Worm (Caenorhabditis elegans) whole organism, young adult: ENCODE data around the gene unc-7.

ENCODE experiments used
- B0035.1 ChIP-seq: sonication (generic microtip); optimal IDR thresholded peaks from 2 replicates; lab custom pipeline; 2016; ENCODE audit warnings: missing genetic modification characterization, mild to moderate bottlenecking, missing compliant biosample characterization, missing genotype, missing genetic modification reagents
- F37B4.10 ChIP-seq: fragments of 200-800 bp; sonication (Bioruptor generic); IDR thresholded peaks from 2 replicates; pipeline ENCODE4 v1.3.6; 2022; ENCODE audit warnings: missing genetic modification characterization, missing compliant biosample characterization
- F52B5.7 ChIP-seq: sonication (generic microtip); optimal IDR thresholded peaks from 2 replicates; lab custom pipeline; 2016; ENCODE audit warnings: mild to moderate bottlenecking, missing genetic modification characterization, missing compliant biosample characterization
- K12H6.12 ChIP-seq: fragments of 200-800 bp; sonication (Bioruptor generic); optimal IDR thresholded peaks from 2 replicates; lab custom pipeline; 2018; ENCODE audit warnings: mild to moderate bottlenecking, missing genetic modification characterization, missing compliant biosample characterization
- Y53G8AR.9 ChIP-seq: fragments of 200-800 bp; sonication (Bioruptor generic); conservative IDR thresholded peaks from 2 replicates; pipeline ENCODE4 v1.3.6; 2022; ENCODE audit warnings: missing genetic modification reagents, missing genetic modification characterization, missing compliant biosample characterization
- Y95B8A.8 ChIP-seq: fragments of 200-800 bp; sonication (Bioruptor generic); IDR thresholded peaks from 2 replicates; pipeline ENCODE4 v1.3.6; 2022; ENCODE audit warnings: missing genetic modification reagents, missing genetic modification characterization, missing compliant biosample characterization
- ama-1 ChIP-seq, 3 experiments: fragments of 150-350 bp in 1 of 3; sonication (generic microtip) in 2 of 3; optimal IDR thresholded peaks; 2 replicates each; lab custom pipeline; 2014 to 2018; ENCODE audit warnings: missing biosample characterization in 2 of 3, missing genetic modification characterization in 2 of 3, missing genetic modification reagents in 2 of 3
- athp-1 ChIP-seq: sonication (generic microtip); optimal IDR thresholded peaks from 2 replicates; lab custom pipeline; 2017; ENCODE audit warnings: mild to moderate bottlenecking, missing genetic modification characterization, missing compliant biosample characterization
- cebp-2 ChIP-seq: fragments of 200-800 bp; sonication (Bioruptor generic); IDR thresholded peaks from 2 replicates; pipeline ENCODE4 v1.3.6; 2022; ENCODE audit warnings: missing genetic modification characterization, missing compliant biosample characterization
- ceh-58 ChIP-seq: fragments of 200-800 bp; sonication (Bioruptor generic); IDR thresholded peaks from 2 replicates; pipeline ENCODE4 v1.3.6; 2022; ENCODE audit warnings: missing genetic modification characterization, missing compliant biosample characterization
- dpl-1 ChIP-seq: fragments of 150-350 bp; optimal IDR thresholded peaks from 2 replicates; lab custom pipeline; 2014; ENCODE audit warnings: missing biosample characterization, missing genetic modification reagents, missing genetic modification characterization
- efl-1 ChIP-seq: fragments of 150-350 bp; optimal IDR thresholded peaks from 2 replicates; lab custom pipeline; 2014; ENCODE audit warnings: missing biosample characterization, missing genetic modification reagents, missing genetic modification characterization
- egl-44 ChIP-seq: fragments of 200-800 bp; sonication (Bioruptor generic); IDR thresholded peaks from 2 replicates; pipeline ENCODE4 v1.3.6; 2022; ENCODE audit warnings: missing genetic modification reagents, missing genetic modification characterization, missing compliant biosample characterization
- gei-17 ChIP-seq: fragments of 200-800 bp; sonication (Bioruptor generic); optimal IDR thresholded peaks from 2 replicates; lab custom pipeline; 2018; ENCODE audit warnings: mild to moderate bottlenecking, missing genetic modification characterization, missing compliant biosample characterization
- hlh-26 ChIP-seq: fragments of 200-800 bp; sonication (Bioruptor generic); conservative IDR thresholded peaks from 2 replicates; pipeline ENCODE4 v1.3.6; 2022; ENCODE audit warnings: missing genetic modification reagents, missing genetic modification characterization, missing compliant biosample characterization
- hmg-20 ChIP-seq: fragments of 200-800 bp; sonication (Bioruptor generic); IDR thresholded peaks from 2 replicates; pipeline ENCODE4 v1.3.6; 2022; ENCODE audit warnings: missing genetic modification reagents, missing genetic modification characterization, missing compliant biosample characterization
- lin-35 ChIP-seq, 3 experiments: fragments of 150-350 bp in 2 of 3; sonication (generic microtip) in 1 of 3; optimal IDR thresholded peaks; 2 replicates each; lab custom pipeline; 2014 to 2018; ENCODE audit warnings: missing biosample characterization in 3 of 3, missing genetic modification characterization in 3 of 3, missing genetic modification reagents in 3 of 3
- lin-40 ChIP-seq: sonication (generic microtip); optimal IDR thresholded peaks from 2 replicates; lab custom pipeline; 2016; ENCODE audit warnings: missing genetic modification characterization, mild to moderate bottlenecking, missing compliant biosample characterization, missing genotype, missing genetic modification reagents
- madf-10 ChIP-seq: sonication (generic microtip); optimal IDR thresholded peaks from 2 replicates; lab custom pipeline; 2016; ENCODE audit warnings: mild to moderate bottlenecking, missing genetic modification characterization, missing compliant biosample characterization
- madf-6 ChIP-seq: fragments of 200-800 bp; sonication (Bioruptor generic); IDR thresholded peaks from 2 replicates; pipeline ENCODE4 v1.3.6; 2022; ENCODE audit warnings: missing genetic modification reagents, missing genetic modification characterization, missing compliant biosample characterization
- mcd-1 ChIP-seq: fragments of 200-800 bp; sonication (Bioruptor generic); IDR thresholded peaks from 2 replicates; pipeline ENCODE4 v1.3.6; 2022; ENCODE audit warnings: missing genetic modification reagents, missing genetic modification characterization, missing compliant biosample characterization
- mxl-1 ChIP-seq: sonication (generic microtip); optimal IDR thresholded peaks from 2 replicates; lab custom pipeline; 2016; ENCODE audit warnings: missing genetic modification characterization, missing compliant biosample characterization
- rpc-1 ChIP-seq, 2 experiments: fragments of 150-350 bp in 1 of 2; sonication (generic microtip) in 1 of 2; optimal IDR thresholded peaks; 2 replicates each; lab custom pipeline; 2014 to 2018; ENCODE audit warnings: missing biosample characterization in 1 of 2, missing genetic modification characterization in 1 of 2, missing genetic modification reagents in 1 of 2, missing genotype in 1 of 2
- sdz-38 ChIP-seq: sonication (generic microtip); optimal IDR thresholded peaks from 2 replicates; lab custom pipeline; 2016; ENCODE audit warnings: missing genotype, missing genetic modification characterization, missing compliant biosample characterization
- snpc-4 ChIP-seq, 5 experiments: fragments of 150-350 bp in 1 of 5; sonication (generic microtip) in 4 of 5; optimal IDR thresholded peaks; 2 replicates each; lab custom pipeline; 2014 to 2018; ENCODE audit warnings: missing genetic modification characterization in 5 of 5, missing biosample characterization in 3 of 5, antibody characterized with exemption in 2 of 5, mild to moderate bottlenecking in 2 of 5, missing compliant biosample characterization in 2 of 5, missing genotype in 2 of 5, moderate library complexity in 2 of 5, missing genetic modification reagents in 1 of 5
- tbp1 ChIP-seq: fragments of 200-800 bp; sonication (Bioruptor generic); optimal IDR thresholded peaks from 2 replicates; lab custom pipeline; 2018; ENCODE audit warnings: mild to moderate bottlenecking, missing genetic modification characterization, missing compliant biosample characterization
- tlf-1 ChIP-seq: fragments of 200-800 bp; sonication (Bioruptor generic); optimal IDR thresholded peaks from 2 replicates; lab custom pipeline; 2018; ENCODE audit warnings: mild to moderate bottlenecking, missing genetic modification characterization, missing compliant biosample characterization
- zfh-2 ChIP-seq: fragments of 200-800 bp; sonication (Bioruptor generic); conservative IDR thresholded peaks from 2 replicates; pipeline ENCODE4 v1.3.6; 2022; ENCODE audit warnings: missing genetic modification reagents, missing genetic modification characterization, missing compliant biosample characterization
- zim-3 ChIP-seq: sonication (generic microtip); optimal IDR thresholded peaks from 2 replicates; lab custom pipeline; 2017; ENCODE audit warnings: mild to moderate bottlenecking, missing genetic modification characterization, moderate library complexity, missing compliant biosample characterization
- ztf-25 ChIP-seq: fragments of 200-800 bp; sonication (Bioruptor generic); IDR thresholded peaks from 2 replicates; pipeline ENCODE4 v1.3.6; 2022; ENCODE audit warnings: missing genetic modification reagents, missing genetic modification characterization, missing compliant biosample characterization

Gene unc-7

DNA sequence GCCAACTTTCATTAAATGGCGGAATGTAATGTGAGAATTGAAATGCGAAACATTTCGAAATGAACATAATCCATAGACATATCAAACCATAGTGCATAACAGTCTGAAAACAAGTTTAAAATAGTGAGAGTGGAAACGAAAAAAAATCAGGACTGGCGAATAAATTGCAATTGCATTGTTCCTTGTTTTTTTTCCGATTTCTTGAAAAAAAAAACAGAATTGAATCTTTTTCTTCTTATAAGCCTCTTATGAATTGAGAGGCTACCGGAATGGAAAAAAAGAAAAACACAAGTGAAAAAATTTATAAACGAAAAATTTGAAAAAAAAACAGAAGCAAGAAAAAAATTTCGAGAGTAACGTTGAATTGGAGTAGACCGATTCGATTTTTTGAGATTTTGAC, 31.0 kb downstream of the unc-7 start, which contains the start of gene R07D5.2:
Gene R07D5.2 (minus strand): TSS at position 101 of the 400 bp plus-strand sequence.
- TF ChIP-seq K12H6.12 (tag; lab: Kevin White, UChicago) (no peak), lin-40 (tag; lab: Kevin White, UChicago) (no peak), Y53G8AR.9 (GFP tag; lab: Robert Waterston, UW) (no peak), gei-17 (GFP tag; lab: Kevin White, UChicago) (no peak), dpl-1 (GFP tag; lab: Kevin White, UChicago) (no peak), hmg-20 (GFP tag; lab: Robert Waterston, UW) (no peak), F37B4.10 (GFP tag; lab: Robert Waterston, UW) (no peak), mcd-1 (GFP tag; lab: Robert Waterston, UW) (no peak), cebp-2 (GFP tag; lab: Robert Waterston, UW) (no peak), rpc-1 (optimal IDR thresholded peaks at IDR 0.05; lab: Kevin White, UChicago) (no peak), rpc-1 (tag; optimal IDR thresholded peaks at IDR 0.05; lab: Kevin White, UChicago) (no peak), tlf-1 (GFP tag; lab: Kevin White, UChicago) (no peak), Y95B8A.8 (GFP tag; lab: Robert Waterston, UW) (no peak), athp-1 (no peak), hlh-26 (GFP tag; lab: Robert Waterston, UW) (no peak), ama-1 (optimal IDR thresholded peaks at IDR 0.05; lab: Kevin White, UChicago) (no peak), ama-1 (GFP tag; optimal IDR thresholded peaks at IDR 0.05; lab: Kevin White, UChicago) (no peak), efl-1 (no peak), mxl-1 (tag; lab: Kevin White, UChicago) (no peak), madf-6 (no peak), sdz-38 (no peak)

ce11 chrX:15115748-15116147, 31.8 kb downstream of the unc-7 start:
- TF ChIP-seq tbp1 (GFP tag; lab: Kevin White, UChicago) (no peak), snpc-4 (GFP tag; optimal IDR thresholded peaks at IDR 0.05; lab: Kevin White, UChicago) (no peak), snpc-4 (tag; optimal IDR thresholded peaks at IDR 0.05; lab: Kevin White, UChicago) (no peak), B0035.1 (tag; lab: Kevin White, UChicago) (no peak), zim-3 (tag; lab: Kevin White, UChicago) (no peak), madf-10 (tag; lab: Kevin White, UChicago) (no peak), egl-44 (no peak), F52B5.7 (tag; lab: Kevin White, UChicago) (no peak)

- TF ChIP-seq ceh-58 (GFP tag; lab: Robert Waterston, UW) (0 out of 2 replicates have a peak, but pooled peaks have one; percentile 41), snpc-4 (GFP tag; optimal IDR thresholded peaks at IDR 0.05; lab: Kevin White, UChicago) (no peak), snpc-4 (tag; optimal IDR thresholded peaks at IDR 0.05; lab: Kevin White, UChicago) (peak in 2 of 4 experiments; percentile 34 to 71), ztf-25 (GFP tag; lab: Robert Waterston, UW) (0 out of 2 replicates have a peak, but pooled peaks have one; percentile 32), K12H6.12 (tag; lab: Kevin White, UChicago) (no peak)
These were observed 35.4 kb downstream of the unc-7 start for ce11 chrX:15112172-15112571.

DNA sequence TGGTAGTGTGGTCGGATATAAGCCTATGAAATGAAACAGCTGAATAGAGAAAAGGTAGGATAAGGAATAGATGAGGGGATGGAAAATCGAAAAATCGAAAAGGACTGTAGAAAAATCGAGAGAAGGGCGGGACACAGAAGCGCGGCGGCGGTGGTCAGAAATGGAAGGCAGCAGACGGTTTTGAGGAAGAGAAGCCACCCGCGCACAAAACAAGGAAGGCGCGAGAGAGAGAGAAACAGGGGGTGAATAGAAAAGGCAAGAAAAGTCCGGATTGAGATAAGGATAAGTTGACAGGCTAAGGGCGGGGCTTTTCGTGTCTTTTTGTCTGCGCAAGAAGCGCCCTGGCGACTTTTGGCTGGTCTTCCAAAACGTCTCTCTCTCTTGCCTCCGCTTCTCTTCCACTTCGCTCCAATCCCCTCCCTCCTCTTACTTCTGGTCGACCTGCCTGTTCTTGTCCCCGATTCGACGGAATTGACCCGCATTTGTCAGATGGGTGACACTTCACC, 39.7 kb downstream of the unc-7 start, which contains the start of gene mlt-9:
Gene mlt-9 (minus strand): TSS at position 51 of the 506 bp plus-strand sequence.
- TF ChIP-seq lin-35 (GFP tag; optimal IDR thresholded peaks at IDR 0.05; lab: Kevin White, UChicago) = no peak
- peak; percentile 77 for TF ChIP-seq zfh-2 (GFP tag; lab: Robert Waterston, UW)
